Fruit fly (Drosophila melanogaster): ENCODE measurements around the gene primo-1.

dm6 chr3R:13682994-13683623, 28.5 kb downstream of the primo-1 start:
- no peak for TF ChIP-seq psq (optimal IDR thresholded peaks at IDR 0.05)
- TF ChIP-seq usp (GFP tag; optimal IDR thresholded peaks at IDR 0.05), result no peak
- TF ChIP-seq EcR (GFP tag; optimal IDR thresholded peaks at IDR 0.05), result no peak
- no peak for TF ChIP-seq CG8478 (optimal IDR thresholded peaks at IDR 0.05)
- TF ChIP-seq pan (optimal IDR thresholded peaks at IDR 0.05), result no peak
- no peak for TF ChIP-seq Dll (optimal IDR thresholded peaks at IDR 0.05)
